Fruit fly (Drosophila melanogaster): Measurements from ENCODE around the gene Pomp.
A peak's percentile ranks its signal among the peaks of the same experiment; 100 is the strongest.

Pomp gene

DNA sequence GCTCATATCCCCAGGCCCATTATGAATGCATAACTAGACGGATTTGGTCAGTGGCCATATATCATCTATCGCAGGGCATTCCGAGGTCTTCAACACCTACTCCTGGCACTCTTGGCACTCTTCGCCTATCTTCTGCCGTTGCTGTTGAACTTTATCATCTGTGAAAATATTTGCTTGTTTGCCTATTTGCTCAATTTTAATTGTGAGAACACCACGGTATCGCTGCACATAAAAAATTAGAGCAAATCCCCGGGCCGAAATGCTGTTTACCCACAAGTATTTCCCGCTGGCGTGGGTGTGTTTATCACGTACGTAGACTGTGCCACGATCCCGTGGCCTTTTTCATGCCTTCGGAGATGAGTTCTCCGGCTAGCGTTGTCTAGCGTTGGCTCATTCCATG lies 6.7 kb upstream of the Pomp start (continued):
- TF ChIP-seq CG43689 (GFP tag; IDR thresholded peaks at IDR 0.05) = no peak
- no peak for TF ChIP-seq knrl (GFP tag; IDR thresholded peaks at IDR 0.05; ENCODE audit: partially characterized antibody)
- no peak for TF ChIP-seq pan (optimal IDR thresholded peaks at IDR 0.05)
- peak in 1 of 2 experiments; percentile 43 for TF ChIP-seq pan (GFP tag; optimal IDR thresholded peaks at IDR 0.05 in 1 of 2, IDR thresholded peaks at IDR 0.05 in 1 of 2)
- TF ChIP-seq p53 (GFP tag; optimal IDR thresholded peaks at IDR 0.05) = peak; percentile 31
- peak; percentile 59 for TF ChIP-seq CG1792 (GFP tag; optimal IDR thresholded peaks at IDR 0.05)
- no peak for TF ChIP-seq CG12155 (GFP tag; optimal IDR thresholded peaks at IDR 0.05)
- peak; percentile 44; the same call in 1 of the 2 replicates for TF ChIP-seq HLH3B (GFP tag; IDR thresholded peaks at IDR 0.05)
- no peak for TF ChIP-seq bowl (GFP tag; IDR thresholded peaks at IDR 0.05)
- no peak for TF ChIP-seq jing (GFP tag; optimal IDR thresholded peaks at IDR 0.05)
- TF ChIP-seq CoRest (tag; optimal IDR thresholded peaks at IDR 0.05) = peak; percentile 36
- TF ChIP-seq peb (GFP tag; IDR thresholded peaks at IDR 0.05) = 0 out of 2 replicates have a peak, but pooled peaks have one; percentile 28
- peak; percentile 56 for TF ChIP-seq CG14710 (tag; optimal IDR thresholded peaks at IDR 0.05)
- TF ChIP-seq sens (GFP tag) = peak; percentile 87
- peak; percentile 51 for TF ChIP-seq CG17912 (GFP tag; optimal IDR thresholded peaks at IDR 0.05)
- peak; percentile 63 for TF ChIP-seq CHES-1-like (GFP tag; optimal IDR thresholded peaks at IDR 0.05)
- TF ChIP-seq pita (GFP tag; optimal IDR thresholded peaks at IDR 0.05) = no peak
- TF ChIP-seq Six4 (GFP tag; optimal IDR thresholded peaks at IDR 0.05) = peak; percentile 29
- peak; percentile 80 for TF ChIP-seq CrebB (tag; optimal IDR thresholded peaks at IDR 0.05)
- peak; percentile 71 for TF ChIP-seq btn (GFP tag; optimal IDR thresholded peaks at IDR 0.05)
- no peak for TF ChIP-seq yki (optimal IDR thresholded peaks at IDR 0.05)
- TF ChIP-seq nerfin-2 (GFP tag; IDR thresholded peaks at IDR 0.05; ENCODE audit: partially characterized antibody) = no peak
- peak; percentile 20; the same call in 1 of the 2 replicates for TF ChIP-seq MBD-R2 (GFP tag; IDR thresholded peaks at IDR 0.05)
- peak; percentile 69 for TF ChIP-seq nau (GFP tag; optimal IDR thresholded peaks at IDR 0.05)
- peak; percentile 53; the same call in 1 of the 2 replicates for TF ChIP-seq sob (GFP tag; IDR thresholded peaks at IDR 0.05)
- no peak for TF ChIP-seq Ssrp (tag; optimal IDR thresholded peaks at IDR 0.05)
- TF ChIP-seq Hsf (GFP tag; optimal IDR thresholded peaks at IDR 0.05) = peak; percentile 38
- TF ChIP-seq CG2116 (GFP tag; optimal IDR thresholded peaks at IDR 0.05) = peak; percentile 22
- TF ChIP-seq shn (GFP tag; optimal IDR thresholded peaks at IDR 0.05) = peak; percentile 28
- TF ChIP-seq Hr39 (optimal IDR thresholded peaks at IDR 0.05) = no peak
- TF ChIP-seq Lpt (GFP tag; optimal IDR thresholded peaks at IDR 0.05) = no peak
- peak; percentile 26 for TF ChIP-seq lilli (GFP tag; optimal IDR thresholded peaks at IDR 0.05)
- peak; percentile 68 for TF ChIP-seq Vsx1 (GFP tag; optimal IDR thresholded peaks at IDR 0.05)
- peak; percentile 9; the same call in 1 of the 3 replicates for TF ChIP-seq row (GFP tag; IDR thresholded peaks at IDR 0.05)
- peak; percentile 81; the same call in 1 of the 2 replicates for TF ChIP-seq chm (GFP tag; IDR thresholded peaks at IDR 0.05)
- TF ChIP-seq Lim3 (GFP tag; IDR thresholded peaks at IDR 0.05) = no peak
- peak; percentile 62; the same call in 1 of the 2 replicates for TF ChIP-seq CG14014 (GFP tag; IDR thresholded peaks at IDR 0.05)
- no peak for TF ChIP-seq sens-2 (GFP tag; IDR thresholded peaks at IDR 0.05)
- TF ChIP-seq mirr (GFP tag; optimal IDR thresholded peaks at IDR 0.05) = peak; percentile 55
- peak; percentile 1 for TF ChIP-seq mam (GFP tag; optimal IDR thresholded peaks at IDR 0.05)
- TF ChIP-seq ranshi (GFP tag; IDR thresholded peaks at IDR 0.05) = peak; percentile 53; the same call in 1 of the 2 replicates
- no peak for TF ChIP-seq dm (GFP tag; optimal IDR thresholded peaks at IDR 0.05)
- TF ChIP-seq CG3726 (GFP tag; IDR thresholded peaks at IDR 0.05) = peak; percentile 59; the same call in 1 of the 3 replicates
- no peak for TF ChIP-seq sc (optimal IDR thresholded peaks at IDR 0.05)
- peak; percentile 34 for TF ChIP-seq sc (GFP tag; optimal IDR thresholded peaks at IDR 0.05)
- TF ChIP-seq Meics (GFP tag; optimal IDR thresholded peaks at IDR 0.05) = peak; percentile 73
- TF ChIP-seq bab2 (GFP tag; optimal IDR thresholded peaks at IDR 0.05) = peak; percentile 59
- TF ChIP-seq repo (GFP tag; optimal IDR thresholded peaks at IDR 0.05) = peak; percentile 12
- TF ChIP-seq CG7839 (tag; optimal IDR thresholded peaks at IDR 0.05) = peak; percentile 32
- TF ChIP-seq fd96Cb (tag; optimal IDR thresholded peaks at IDR 0.05) = peak; percentile 18
- peak; percentile 67 for TF ChIP-seq CG7556 (GFP tag; optimal IDR thresholded peaks at IDR 0.05)
- no peak for TF ChIP-seq da (GFP tag; optimal IDR thresholded peaks at IDR 0.05)
- TF ChIP-seq zf30C (GFP tag; optimal IDR thresholded peaks at IDR 0.05) = no peak
